Fruit fly (Drosophila melanogaster): ENCODE measurements around the gene CG45079.

The CG45079 gene

dm6 chr3R:17117607-17118327, 6.5 kb upstream of the CG45079 start:
- TF ChIP-seq CTCF (optimal IDR thresholded peaks at IDR 0.05) = no peak
- TF ChIP-seq CG8478 (optimal IDR thresholded peaks at IDR 0.05) = no peak

dm6 chr3R:17118917-17119378, 5.3 kb upstream of the CG45079 start:
- no peak for TF ChIP-seq CTCF (optimal IDR thresholded peaks at IDR 0.05)
- no peak for TF ChIP-seq CG8478 (optimal IDR thresholded peaks at IDR 0.05)

- TF ChIP-seq CTCF (optimal IDR thresholded peaks at IDR 0.05) (no peak), CG8478 (optimal IDR thresholded peaks at IDR 0.05) (no peak)
Measured at dm6 chr3R:17120165-17120564, 4.1 kb upstream of the CG45079 start, which contains the start of gene CG34278. Gene CG34278, plus strand, starts transcription at chr3R:17120465.

dm6 chr3R:17121277-17121676, 3.0 kb upstream of the CG45079 start, which contains the start of gene CG42779:
Gene CG42779, plus strand, starts transcription at chr3R:17121577.
- TF ChIP-seq CTCF (optimal IDR thresholded peaks at IDR 0.05) = no peak
- no peak for TF ChIP-seq CG8478 (optimal IDR thresholded peaks at IDR 0.05)

- TF ChIP-seq CG8478 (optimal IDR thresholded peaks at IDR 0.05) (no peak), CTCF (optimal IDR thresholded peaks at IDR 0.05) (no peak)
Measured at dm6 chr3R:17122796-17123504, 1.3 kb upstream of the CG45079 start.

dm6 chr3R:17125339-17126044, 1.2 kb downstream of the CG45079 start, which contains the start of gene cher:
Gene cher, minus strand, starts transcription at chr3R:17125389.
- TF ChIP-seq CTCF (optimal IDR thresholded peaks at IDR 0.05) = no peak
- no peak for TF ChIP-seq CG8478 (optimal IDR thresholded peaks at IDR 0.05)

dm6 chr3R:17126838-17127237, 2.6 kb downstream of the CG45079 start, which contains the start of the genes CG17477 and CG31269:
Gene CG17477, minus strand, starts transcription at chr3R:17126938.
Gene CG31269, plus strand, starts transcription at chr3R:17127126.
- TF ChIP-seq CTCF (optimal IDR thresholded peaks at IDR 0.05) = no peak
- no peak for TF ChIP-seq CG8478 (optimal IDR thresholded peaks at IDR 0.05)

- no peak for TF ChIP-seq CG8478 (optimal IDR thresholded peaks at IDR 0.05)
- no peak for TF ChIP-seq CTCF (optimal IDR thresholded peaks at IDR 0.05)
Measured at dm6 chr3R:17127912-17128311, 3.6 kb downstream of the CG45079 start, which contains the start of gene CG31265. Gene CG31265, plus strand, starts transcription at chr3R:17128212.

- no peak for TF ChIP-seq CTCF (optimal IDR thresholded peaks at IDR 0.05)
- no peak for TF ChIP-seq CG8478 (optimal IDR thresholded peaks at IDR 0.05)
Measured at dm6 chr3R:17130326-17130725, 6.0 kb downstream of the CG45079 start, which contains the start of gene CG17475. Gene CG17475, minus strand, starts transcription at chr3R:17130426.

dm6 chr3R:17132098-17132712, 7.9 kb downstream of the CG45079 start, which contains the start of the genes CG4053 and CG31266:
Gene CG4053, minus strand, starts transcription at chr3R:17132198.
Gene CG31266, plus strand, starts transcription at chr3R:17132662.
- TF ChIP-seq CTCF (optimal IDR thresholded peaks at IDR 0.05) (no peak), CG8478 (optimal IDR thresholded peaks at IDR 0.05) (no peak)

- no peak for TF ChIP-seq CG8478 (optimal IDR thresholded peaks at IDR 0.05)
- TF ChIP-seq CTCF (optimal IDR thresholded peaks at IDR 0.05) = no peak
Measured at dm6 chr3R:17133897-17134296, 9.6 kb downstream of the CG45079 start, which contains the start of gene CG31267. Gene CG31267, plus strand, starts transcription at chr3R:17134197.

dm6 chr3R:17135747-17136146, 11.5 kb downstream of the CG45079 start, which contains the start of gene CG5246:
Gene CG5246, plus strand, starts transcription at chr3R:17136111.
- no peak for TF ChIP-seq CTCF (optimal IDR thresholded peaks at IDR 0.05)
- no peak for TF ChIP-seq CG8478 (optimal IDR thresholded peaks at IDR 0.05)

- no peak for TF ChIP-seq CTCF (optimal IDR thresholded peaks at IDR 0.05)
- no peak for TF ChIP-seq CG8478 (optimal IDR thresholded peaks at IDR 0.05)
Measured at dm6 chr3R:17137593-17137992, 13.3 kb downstream of the CG45079 start, which contains the start of gene CG5255. Gene CG5255, plus strand, starts transcription at chr3R:17137893.

dm6 chr3R:17138699-17139098, 14.4 kb downstream of the CG45079 start, which contains the start of gene CG5265:
Gene CG5265, plus strand, starts transcription at chr3R:17138999.
- no peak for TF ChIP-seq CG8478 (optimal IDR thresholded peaks at IDR 0.05)

Data from S2 (cell line).